Fruit fly (Drosophila melanogaster) whole organism, embryonic: ENCODE results near the gene Rim2.
A peak's percentile ranks its signal among the peaks of the same experiment; 100 is the strongest.

Experiments
- Abd-B ChIP-seq: fragments of 200-800 bp; sonication (Bioruptor generic); optimal IDR thresholded peaks from 2 replicates; lab custom pipeline; 2018; ENCODE audit warnings: missing biosample characterization, mild to moderate bottlenecking, missing genetic modification characterization, moderate library complexity
- Atf3 ChIP-seq: fragments of 200-800 bp; sonication (Bioruptor generic); optimal IDR thresholded peaks from 3 replicates; lab custom pipeline; 2016; ENCODE audit warnings: missing biosample characterization, missing genetic modification characterization
- BEAF-32 ChIP-seq: fragments of 200-800 bp; sonication (Bioruptor generic); optimal IDR thresholded peaks from 3 replicates; lab custom pipeline; 2017; ENCODE audit warnings: missing biosample characterization, missing genetic modification characterization, mild to moderate bottlenecking, moderate library complexity, missing genetic modification reagents
- CG10462 ChIP-seq: fragments of 200-800 bp; sonication (Bioruptor generic); optimal IDR thresholded peaks from 2 replicates; lab custom pipeline; 2016; ENCODE audit warnings: missing biosample characterization, missing genetic modification characterization
- CG11504 ChIP-seq: fragments of 200-800 bp; sonication (Bioruptor generic); optimal IDR thresholded peaks from 3 replicates; lab custom pipeline; 2019; ENCODE audit warnings: missing biosample characterization, mild to moderate bottlenecking, missing genetic modification characterization, moderate library complexity
- CG12391 ChIP-seq: fragments of 200-800 bp; sonication (Bioruptor generic); optimal IDR thresholded peaks from 3 replicates; lab custom pipeline; 2018; ENCODE audit warnings: missing biosample characterization, mild to moderate bottlenecking, missing genetic modification characterization, moderate library complexity
- CG12744 ChIP-seq: fragments of 200-800 bp; sonication (Bioruptor generic); optimal IDR thresholded peaks from 2 replicates; lab custom pipeline; 2016; ENCODE audit warnings: missing biosample characterization, missing genetic modification characterization
- CG13287 ChIP-seq: fragments of 200-800 bp; sonication (Bioruptor generic); IDR thresholded peaks from 2 replicates; pipeline ENCODE4 v1.3.6; 2022; ENCODE audit warnings: missing biosample characterization, missing genetic modification characterization; ENCODE audit not compliant: partially characterized antibody
- CG13894 ChIP-seq: fragments of 200-800 bp; sonication (Bioruptor generic); optimal IDR thresholded peaks from 3 replicates; lab custom pipeline; 2018; ENCODE audit warnings: missing biosample characterization, mild to moderate bottlenecking, missing genetic modification characterization, moderate library complexity
- CG14441 ChIP-seq: fragments of 200-800 bp; sonication (Bioruptor generic); IDR thresholded peaks from 2 replicates; pipeline ENCODE4 v1.3.6; 2022; ENCODE audit warnings: missing biosample characterization, missing genetic modification characterization
- CG14667 ChIP-seq: fragments of 200-800 bp; sonication (Bioruptor generic); IDR thresholded peaks from 2 replicates; pipeline ENCODE4 v1.3.6; 2022; ENCODE audit warnings: missing biosample characterization, missing genetic modification characterization
- CG1603 ChIP-seq: fragments of 200-800 bp; sonication (Bioruptor generic); optimal IDR thresholded peaks from 2 replicates; lab custom pipeline; 2019; ENCODE audit warnings: missing biosample characterization, mild to moderate bottlenecking, missing genetic modification characterization, moderate library complexity
- CG3847 ChIP-seq: fragments of 200-800 bp; sonication (Bioruptor generic); IDR thresholded peaks from 2 replicates; pipeline ENCODE4 v1.3.6; 2022; ENCODE audit warnings: missing biosample characterization, missing genetic modification characterization
- CG3995 ChIP-seq: fragments of 200-800 bp; sonication (Bioruptor generic); optimal IDR thresholded peaks from 3 replicates; lab custom pipeline; 2016; ENCODE audit warnings: missing biosample characterization, missing genetic modification characterization
- CG6254 ChIP-seq: fragments of 200-800 bp; sonication (Bioruptor generic); optimal IDR thresholded peaks from 3 replicates; lab custom pipeline; 2017; ENCODE audit warnings: mild to moderate bottlenecking, missing biosample characterization, missing genetic modification reagents, missing genetic modification characterization
- CG8281 ChIP-seq: fragments of 200-800 bp; sonication (Bioruptor generic); optimal IDR thresholded peaks from 2 replicates; lab custom pipeline; 2018; ENCODE audit warnings: missing biosample characterization, mild to moderate bottlenecking, missing genetic modification characterization, moderate library complexity
- CG8290 ChIP-seq, 3 experiments: fragments of 200-800 bp; sonication (Bioruptor generic); optimal IDR thresholded peaks; 2 replicates each; lab custom pipeline; 2016 to 2019; ENCODE audit warnings: missing biosample characterization in 3 of 3, missing genetic modification characterization in 3 of 3, mild to moderate bottlenecking in 2 of 3, moderate library complexity in 1 of 3
- CG8924 ChIP-seq: fragments of 200-800 bp; optimal IDR thresholded peaks from 3 replicates; lab custom pipeline; 2019; ENCODE audit warnings: missing biosample characterization, mild to moderate bottlenecking, missing genetic modification characterization, moderate library complexity
- Deaf1 ChIP-seq: fragments of 200-800 bp; optimal IDR thresholded peaks from 3 replicates; lab custom pipeline; 2019; ENCODE audit warnings: missing biosample characterization, mild to moderate bottlenecking, missing genetic modification characterization, moderate library complexity
- Drgx ChIP-seq: fragments of 200-800 bp; sonication (Bioruptor generic); IDR thresholded peaks from 2 replicates; pipeline ENCODE4 v1.3.6; 2022; ENCODE audit warnings: missing biosample characterization, missing genetic modification characterization
- E2f2 ChIP-seq: fragments of 200-800 bp; sonication (Bioruptor generic); IDR thresholded peaks from 2 replicates; pipeline ENCODE4 v1.3.6; 2022; ENCODE audit warnings: missing biosample characterization, missing genetic modification characterization
- Ets97D ChIP-seq: fragments of 200-800 bp; sonication (Bioruptor generic); optimal IDR thresholded peaks from 3 replicates; lab custom pipeline; 2016; ENCODE audit warnings: missing biosample characterization, missing genetic modification characterization
- Fer3 ChIP-seq: fragments of 200-800 bp; sonication (Bioruptor generic); optimal IDR thresholded peaks from 2 replicates; lab custom pipeline; 2018; ENCODE audit warnings: missing biosample characterization, mild to moderate bottlenecking, missing genetic modification characterization, moderate library complexity
- HLHmδ ChIP-seq: fragments of 200-800 bp; sonication (Bioruptor generic); optimal IDR thresholded peaks from 2 replicates; lab custom pipeline; 2018; ENCODE audit warnings: missing biosample characterization, mild to moderate bottlenecking, missing genetic modification characterization, moderate library complexity
- HmgD ChIP-seq: fragments of 200-800 bp; sonication (Bioruptor generic); optimal IDR thresholded peaks from 3 replicates; lab custom pipeline; 2016; ENCODE audit warnings: missing biosample characterization, missing genetic modification characterization
- Hr39 ChIP-seq: fragments of >200 bp; optimal IDR thresholded peaks from 2 replicates; lab custom pipeline; 2017
- Hr78 ChIP-seq, 2 experiments: fragments of 200-800 bp in 1 of 2; fragments of >200 bp in 1 of 2; sonication (Bioruptor generic) in 1 of 2; optimal IDR thresholded peaks; 2 replicates each; lab custom pipeline; 2017 to 2019; ENCODE audit warnings: missing biosample characterization in 2 of 2, missing genetic modification characterization in 2 of 2, mild to moderate bottlenecking in 1 of 2, moderate library complexity in 1 of 2
- NK7.1 ChIP-seq: fragments of 200-800 bp; sonication (Bioruptor generic); optimal IDR thresholded peaks from 3 replicates; lab custom pipeline; 2016; ENCODE audit warnings: missing biosample characterization, missing genetic modification characterization
- Sin3A ChIP-seq: fragments of >200 bp; optimal IDR thresholded peaks from 2 replicates; lab custom pipeline; 2018
- Trl ChIP-seq, 3 experiments: fragments of >200 bp in 2 of 3; fragments of 200-800 bp in 1 of 3; sonication (Bioruptor generic) in 1 of 3; optimal IDR thresholded peaks; 2 replicates in 1 of 3; 3 replicates in 2 of 3; lab custom pipeline; 2016 to 2017; ENCODE audit warnings: missing biosample characterization in 1 of 3, missing genetic modification characterization in 1 of 3
- YL-1 ChIP-seq: fragments of 200-800 bp; sonication (Bioruptor generic); optimal IDR thresholded peaks from 3 replicates; lab custom pipeline; 2017; ENCODE audit warnings: missing biosample characterization, mild to moderate bottlenecking, missing genetic modification characterization
- abd-A ChIP-seq: fragments of 200-800 bp; sonication (Bioruptor generic); optimal IDR thresholded peaks from 3 replicates; lab custom pipeline; 2019; ENCODE audit warnings: missing biosample characterization, mild to moderate bottlenecking, missing genetic modification characterization, moderate library complexity
- bab2 ChIP-seq: fragments of 200-800 bp; sonication (Bioruptor generic); optimal IDR thresholded peaks from 2 replicates; lab custom pipeline; 2016; ENCODE audit warnings: missing biosample characterization, missing genetic modification characterization
- bigmax ChIP-seq: fragments of 200-800 bp; sonication (Bioruptor generic); optimal IDR thresholded peaks from 2 replicates; lab custom pipeline; 2018; ENCODE audit warnings: missing biosample characterization, mild to moderate bottlenecking, missing genetic modification characterization
- dpn ChIP-seq, 2 experiments: fragments of 200-800 bp; sonication (Bioruptor generic); optimal IDR thresholded peaks; 3 replicates each; lab custom pipeline; 2016; ENCODE audit warnings: missing biosample characterization in 2 of 2, missing genetic modification characterization in 2 of 2
- ewg ChIP-seq: fragments of 200-800 bp; sonication (Bioruptor generic); optimal IDR thresholded peaks from 3 replicates; lab custom pipeline; 2017; ENCODE audit warnings: mild to moderate bottlenecking, missing biosample characterization, missing genetic modification reagents, missing genetic modification characterization
- ftz-f1 ChIP-seq: fragments of 200-800 bp; sonication (Bioruptor generic); optimal IDR thresholded peaks from 2 replicates; lab custom pipeline; 2016; ENCODE audit warnings: missing biosample characterization, missing genetic modification characterization
- gfzf ChIP-seq: fragments of 200-800 bp; sonication (Bioruptor generic); optimal IDR thresholded peaks from 2 replicates; lab custom pipeline; 2016; ENCODE audit warnings: missing biosample characterization, mild to moderate bottlenecking, missing genetic modification characterization, moderate library complexity
- lilli ChIP-seq: fragments of 200-800 bp; sonication (Bioruptor generic); optimal IDR thresholded peaks from 3 replicates; lab custom pipeline; 2016; ENCODE audit warnings: missing biosample characterization, missing genetic modification characterization
- nerfin-1 ChIP-seq: fragments of 200-800 bp; sonication (Bioruptor generic); optimal IDR thresholded peaks from 3 replicates; lab custom pipeline; 2019; ENCODE audit warnings: missing biosample characterization, mild to moderate bottlenecking, missing genetic modification characterization, moderate library complexity
- phol ChIP-seq: fragments of 200-800 bp; sonication (Bioruptor generic); optimal IDR thresholded peaks from 3 replicates; lab custom pipeline; 2018; ENCODE audit warnings: missing biosample characterization, mild to moderate bottlenecking, missing genetic modification characterization, moderate library complexity
- pum ChIP-seq: fragments of 200-800 bp; sonication (Bioruptor generic); optimal IDR thresholded peaks from 2 replicates; lab custom pipeline; 2016; ENCODE audit warnings: missing biosample characterization, missing genetic modification characterization
- row ChIP-seq: fragments of 200-800 bp; sonication (Bioruptor generic); IDR thresholded peaks from 3 replicates; pipeline ENCODE4 v1.3.6; 2022; ENCODE audit warnings: missing biosample characterization, missing genetic modification characterization
- scrt ChIP-seq: fragments of 200-800 bp; sonication (Bioruptor generic); optimal IDR thresholded peaks from 2 replicates; lab custom pipeline; 2018; ENCODE audit warnings: missing biosample characterization, mild to moderate bottlenecking, missing genetic modification characterization, moderate library complexity
- sna ChIP-seq: fragments of 200-800 bp; sonication (Bioruptor generic); IDR thresholded peaks from 2 replicates; pipeline ENCODE4 v1.3.6; 2022; ENCODE audit warnings: missing biosample characterization, missing genetic modification characterization; ENCODE audit not compliant: partially characterized antibody
- unpg ChIP-seq: fragments of 200-800 bp; sonication (Bioruptor generic); optimal IDR thresholded peaks from 3 replicates; lab custom pipeline; 2018; ENCODE audit warnings: missing biosample characterization, mild to moderate bottlenecking, missing genetic modification characterization, moderate library complexity
- zen2 ChIP-seq: fragments of 200-800 bp; sonication (Bioruptor generic); IDR thresholded peaks from 3 replicates; pipeline ENCODE4 v1.3.6; 2022; ENCODE audit warnings: missing biosample characterization, missing genetic modification characterization; ENCODE audit not compliant: partially characterized antibody
- zfh2 ChIP-seq: fragments of 200-800 bp; sonication (Bioruptor generic); optimal IDR thresholded peaks from 2 replicates; lab custom pipeline; 2016; ENCODE audit warnings: missing biosample characterization, missing genetic modification characterization

Rim2 gene

dm6 chr2L:1723937-1724591 lies at the start of gene Rim2:
TSS of gene Rim2 (minus strand) at chr2L:1724388.
- TF ChIP-seq phol (tag; lab: Kevin White, UChicago): peak; percentile 86
- TF ChIP-seq bab2 (GFP tag; lab: Kevin White, UChicago): no peak
- peak; percentile 12 for TF ChIP-seq lilli (GFP tag; lab: Kevin White, UChicago)
- peak; percentile 84 for TF ChIP-seq Ets97D (GFP tag; lab: Kevin White, UChicago)
- TF ChIP-seq CG13894 (tag; lab: Kevin White, UChicago): peak; percentile 81
- TF ChIP-seq CG10462 (GFP tag; lab: Kevin White, UChicago): no peak
- peak; percentile 11 for TF ChIP-seq scrt (GFP tag; lab: Kevin White, UChicago)
- no peak for TF ChIP-seq Trl (optimal IDR thresholded peaks at IDR 0.05; lab: Kevin White, UChicago)
- peak; percentile 22 for TF ChIP-seq Trl (GFP tag; optimal IDR thresholded peaks at IDR 0.05; lab: Kevin White, UChicago)
- TF ChIP-seq Sin3A (lab: Kevin White, UChicago): peak; percentile 38
- no peak for TF ChIP-seq Hr39 (lab: Kevin White, UChicago)
- TF ChIP-seq nerfin-1 (tag; lab: Kevin White, UChicago): peak; percentile 1
- peak; percentile 3 for TF ChIP-seq Abd-B (GFP tag; lab: Kevin White, UChicago)
- no peak for TF ChIP-seq CG6254 (GFP tag; lab: Kevin White, UChicago)
- no peak for TF ChIP-seq NK7.1 (GFP tag; lab: Kevin White, UChicago)
- peak; percentile 57 for TF ChIP-seq BEAF-32 (GFP tag; lab: Kevin White, UChicago)
- TF ChIP-seq dpn (GFP tag; optimal IDR thresholded peaks at IDR 0.05; lab: Kevin White, UChicago): peak in 1 of 2 experiments; percentile 21
- TF ChIP-seq pum: no peak
- no peak for TF ChIP-seq ewg (GFP tag; lab: Kevin White, UChicago)
- TF ChIP-seq row (GFP tag; lab: Robert Waterston, UW): peak; percentile 45; the same call in 2 of the 3 replicates
- peak; percentile 41 for TF ChIP-seq CG11504 (tag; lab: Kevin White, UChicago)
- peak; percentile 11 for TF ChIP-seq CG8924
- peak; percentile 44 for TF ChIP-seq ftz-f1
- TF ChIP-seq bigmax: peak; percentile 33
- no peak for TF ChIP-seq Atf3
- TF ChIP-seq sna (GFP tag; lab: Robert Waterston, UW): peak; percentile 57; the same call in 1 of the 2 replicates
- TF ChIP-seq CG8290 (GFP tag; optimal IDR thresholded peaks at IDR 0.05; lab: Kevin White, UChicago): peak; percentile 40
- TF ChIP-seq CG8290 (tag; optimal IDR thresholded peaks at IDR 0.05; lab: Kevin White, UChicago): peak in 1 of 2 experiments; percentile 68
- TF ChIP-seq zen2 (GFP tag; lab: Robert Waterston, UW): no peak
- TF ChIP-seq E2f2 (GFP tag; lab: Robert Waterston, UW): peak; percentile 84
- peak; percentile 35 for TF ChIP-seq YL-1 (GFP tag; lab: Kevin White, UChicago)
- TF ChIP-seq unpg (GFP tag; lab: Kevin White, UChicago): no peak
- peak; percentile 13 for TF ChIP-seq Deaf1
- TF ChIP-seq CG8281 (tag; lab: Kevin White, UChicago): no peak
- peak; percentile 8 for TF ChIP-seq HLHmδ (GFP tag; lab: Kevin White, UChicago)
- TF ChIP-seq abd-A (tag; lab: Kevin White, UChicago): peak; percentile 14
- peak; percentile 31 for TF ChIP-seq CG12391
- TF ChIP-seq CG12744 (GFP tag; lab: Kevin White, UChicago): no peak
- peak; percentile 23 for TF ChIP-seq zfh2 (GFP tag; lab: Kevin White, UChicago)
- TF ChIP-seq CG3847 (GFP tag; lab: Robert Waterston, UW): peak; percentile 30; the same call in 1 of the 2 replicates
- peak; percentile 60 for TF ChIP-seq HmgD (GFP tag; lab: Kevin White, UChicago)
- TF ChIP-seq Drgx (GFP tag; lab: Robert Waterston, UW): no peak; the same call in 1 of the 2 replicates
- peak; percentile 66 for TF ChIP-seq CG1603 (tag; lab: Kevin White, UChicago)
- no peak for TF ChIP-seq CG14667
- no peak for TF ChIP-seq Fer3
- peak; percentile 100 for TF ChIP-seq gfzf (GFP tag; lab: Kevin White, UChicago)
- TF ChIP-seq CG14441 (GFP tag; lab: Robert Waterston, UW): no peak
- peak; percentile 40; the same call in 1 of the 2 replicates for TF ChIP-seq CG13287 (GFP tag; lab: Robert Waterston, UW)
- TF ChIP-seq CG3995 (GFP tag; lab: Kevin White, UChicago): peak; percentile 28
- peak in 1 of 2 experiments; percentile 65 for TF ChIP-seq Hr78 (GFP tag; optimal IDR thresholded peaks at IDR 0.05; lab: Kevin White, UChicago)
